Fruit fly (Drosophila melanogaster) whole organism, embryonic: ENCODE measurements around the gene CG1231.

Experiments used
- Atf3 ChIP-seq: fragments of 200-800 bp; sonication (Bioruptor generic); optimal IDR thresholded peaks from 3 replicates; lab custom pipeline; 2016; ENCODE audit warnings: missing biosample characterization, missing genetic modification characterization
- CG11093 ChIP-seq: fragments of 200-800 bp; sonication (Bioruptor generic); IDR thresholded peaks from 3 replicates; pipeline ENCODE4 v1.3.6; 2022; ENCODE audit warnings: missing biosample characterization, missing genetic modification characterization
- CG11696 ChIP-seq: fragments of 200-800 bp; sonication (Bioruptor generic); IDR thresholded peaks from 2 replicates; pipeline ENCODE4 v1.3.6; 2022; ENCODE audit warnings: missing biosample characterization, missing genetic modification characterization
- CG12071 ChIP-seq: fragments of 200-800 bp; sonication (Bioruptor generic); optimal IDR thresholded peaks from 3 replicates; lab custom pipeline; 2018; ENCODE audit warnings: missing biosample characterization, mild to moderate bottlenecking, missing genetic modification characterization
- CG14965 ChIP-seq: fragments of 200-800 bp; sonication (Bioruptor generic); optimal IDR thresholded peaks from 2 replicates; lab custom pipeline; 2016; ENCODE audit warnings: missing biosample characterization, missing genetic modification characterization, borderline replicate concordance
- CG1602 ChIP-seq: fragments of 200-800 bp; sonication (Bioruptor generic); optimal IDR thresholded peaks from 3 replicates; lab custom pipeline; 2016; ENCODE audit warnings: missing biosample characterization, missing genetic modification characterization
- CG16815 ChIP-seq: fragments of 200-800 bp; sonication (Bioruptor generic); optimal IDR thresholded peaks from 3 replicates; lab custom pipeline; 2017; ENCODE audit warnings: missing biosample characterization, mild to moderate bottlenecking, missing genetic modification characterization
- CG18619 ChIP-seq: fragments of 200-800 bp; sonication (Bioruptor generic); optimal IDR thresholded peaks from 3 replicates; lab custom pipeline; 2017; ENCODE audit warnings: missing biosample characterization, mild to moderate bottlenecking, missing genetic modification characterization
- CG2202 ChIP-seq: fragments of 200-800 bp; sonication (Bioruptor generic); optimal IDR thresholded peaks from 2 replicates; lab custom pipeline; 2018; ENCODE audit warnings: missing biosample characterization, mild to moderate bottlenecking, missing genetic modification characterization
- CG2889 ChIP-seq: fragments of 200-800 bp; sonication (Bioruptor generic); IDR thresholded peaks from 3 replicates; pipeline ENCODE4 v1.3.6; 2022; ENCODE audit warnings: missing biosample characterization, missing genetic modification characterization
- CG32532 ChIP-seq: fragments of 200-800 bp; sonication (Bioruptor generic); IDR thresholded peaks from 2 replicates; pipeline ENCODE4 v1.3.6; 2022; ENCODE audit warnings: missing biosample characterization, missing genetic modification characterization
- CG33557 ChIP-seq: fragments of 200-800 bp; sonication (Bioruptor generic); optimal IDR thresholded peaks from 2 replicates; lab custom pipeline; 2019; ENCODE audit warnings: missing biosample characterization, mild to moderate bottlenecking, missing genetic modification characterization, moderate library complexity
- CG3995 ChIP-seq: fragments of 200-800 bp; sonication (Bioruptor generic); optimal IDR thresholded peaks from 3 replicates; lab custom pipeline; 2016; ENCODE audit warnings: missing biosample characterization, missing genetic modification characterization
- CG6765 ChIP-seq: fragments of 200-800 bp; sonication (Bioruptor generic); optimal IDR thresholded peaks from 3 replicates; lab custom pipeline; 2017; ENCODE audit warnings: missing biosample characterization, mild to moderate bottlenecking, missing genetic modification characterization
- CG7928 ChIP-seq: fragments of 200-800 bp; sonication (Bioruptor generic); optimal IDR thresholded peaks from 2 replicates; lab custom pipeline; 2017; ENCODE audit warnings: missing biosample characterization, mild to moderate bottlenecking, missing genetic modification characterization
- CG7963 ChIP-seq: fragments of 200-800 bp; sonication (Bioruptor generic); IDR thresholded peaks from 3 replicates; pipeline ENCODE4 v1.3.6; 2022; ENCODE audit warnings: missing biosample characterization, missing genetic modification characterization; ENCODE audit not compliant: partially characterized antibody
- CG8765 ChIP-seq: fragments of 200-800 bp; sonication (Bioruptor generic); IDR thresholded peaks from 2 replicates; pipeline ENCODE4 v1.3.6; 2022; ENCODE audit warnings: missing biosample characterization, missing genetic modification characterization
- CG9437 ChIP-seq: fragments of 200-800 bp; sonication (Bioruptor generic); optimal IDR thresholded peaks from 2 replicates; lab custom pipeline; 2018; ENCODE audit warnings: missing biosample characterization, mild to moderate bottlenecking, missing genetic modification characterization
- D ChIP-seq, 2 experiments: fragments of 200-800 bp in 1 of 2; fragments of >200 bp in 1 of 2; sonication (Bioruptor generic) in 1 of 2; optimal IDR thresholded peaks; 2 replicates in 1 of 2; 3 replicates in 1 of 2; lab custom pipeline; 2017; ENCODE audit warnings: mild to moderate bottlenecking in 1 of 2, missing biosample characterization in 1 of 2, missing genetic modification characterization in 1 of 2, missing genetic modification reagents in 1 of 2
- H15 ChIP-seq: fragments of 200-800 bp; sonication (Bioruptor generic); IDR thresholded peaks from 3 replicates; pipeline ENCODE4 v1.3.6; 2022; ENCODE audit warnings: missing biosample characterization, missing genetic modification characterization
- Hmr ChIP-seq: fragments of 200-800 bp; sonication (Bioruptor generic); optimal IDR thresholded peaks from 3 replicates; lab custom pipeline; 2017; ENCODE audit warnings: mild to moderate bottlenecking, missing biosample characterization, missing genetic modification reagents, missing genetic modification characterization
- Hmx ChIP-seq: fragments of 200-800 bp; sonication (Bioruptor generic); optimal IDR thresholded peaks from 2 replicates; lab custom pipeline; 2016; ENCODE audit warnings: missing biosample characterization, missing genetic modification characterization
- Kr ChIP-seq: fragments of 200-800 bp; sonication (Bioruptor generic); optimal IDR thresholded peaks from 2 replicates; lab custom pipeline; 2017; ENCODE audit warnings: missing biosample characterization, mild to moderate bottlenecking, missing genetic modification characterization
- Lpt ChIP-seq: fragments of >200 bp; optimal IDR thresholded peaks from 2 replicates; lab custom pipeline; 2018; ENCODE audit warnings: missing biosample characterization, missing genetic modification characterization
- MBD-R2 ChIP-seq: fragments of 200-800 bp; sonication (Bioruptor generic); IDR thresholded peaks from 2 replicates; pipeline ENCODE4 v1.3.6; 2022; ENCODE audit warnings: missing biosample characterization, missing genetic modification characterization
- Myb ChIP-seq: fragments of 200-800 bp; sonication (Bioruptor generic); optimal IDR thresholded peaks from 2 replicates; lab custom pipeline; 2016; ENCODE audit warnings: missing biosample characterization, missing genetic modification characterization
- Tbp ChIP-seq: fragments of >200 bp; optimal IDR thresholded peaks from 2 replicates; lab custom pipeline; 2018; ENCODE audit warnings: missing biosample characterization, missing genetic modification characterization
- ap ChIP-seq: fragments of 200-800 bp; sonication (Bioruptor generic); IDR thresholded peaks from 2 replicates; pipeline ENCODE4 v1.3.6; 2022; ENCODE audit warnings: missing biosample characterization, missing genetic modification characterization
- ash1 ChIP-seq: fragments of 200-800 bp; sonication (Bioruptor generic); optimal IDR thresholded peaks from 2 replicates; lab custom pipeline; 2018; ENCODE audit warnings: missing biosample characterization, mild to moderate bottlenecking, missing genetic modification characterization
- bowl ChIP-seq: fragments of 200-800 bp; sonication (Bioruptor generic); IDR thresholded peaks from 2 replicates; pipeline ENCODE4 v1.3.6; 2022; ENCODE audit warnings: missing biosample characterization, missing genetic modification characterization
- danr ChIP-seq: fragments of 200-800 bp; sonication (Bioruptor generic); IDR thresholded peaks from 2 replicates; pipeline ENCODE4 v1.3.6; 2022; ENCODE audit warnings: missing biosample characterization, missing genetic modification characterization
- dm ChIP-seq: fragments of 200-800 bp; sonication (Bioruptor generic); optimal IDR thresholded peaks from 3 replicates; lab custom pipeline; 2016; ENCODE audit warnings: missing biosample characterization, missing genetic modification characterization
- ems ChIP-seq: fragments of 200-800 bp; sonication (Bioruptor generic); optimal IDR thresholded peaks from 3 replicates; lab custom pipeline; 2016; ENCODE audit warnings: missing biosample characterization, missing genetic modification characterization
- en ChIP-seq: fragments of 200-800 bp; sonication (Bioruptor generic); optimal IDR thresholded peaks from 2 replicates; lab custom pipeline; 2016; ENCODE audit warnings: missing biosample characterization, missing genetic modification characterization
- gem ChIP-seq: fragments of 200-800 bp; sonication (Bioruptor generic); optimal IDR thresholded peaks from 2 replicates; lab custom pipeline; 2019; ENCODE audit warnings: missing biosample characterization, mild to moderate bottlenecking, missing genetic modification characterization, moderate library complexity
- h ChIP-seq: fragments of >200 bp; optimal IDR thresholded peaks from 2 replicates; lab custom pipeline; 2017
- inv ChIP-seq: fragments of 200-800 bp; sonication (Bioruptor generic); IDR thresholded peaks from 2 replicates; pipeline ENCODE4 v1.3.6; 2022; ENCODE audit warnings: missing biosample characterization, missing genetic modification characterization; ENCODE audit not compliant: partially characterized antibody
- jigr1 ChIP-seq: fragments of 200-800 bp; sonication (Bioruptor generic); IDR thresholded peaks from 3 replicates; pipeline ENCODE4 v1.3.6; 2022; ENCODE audit warnings: missing biosample characterization, missing genetic modification characterization
- ken ChIP-seq: fragments of 200-800 bp; sonication (Bioruptor generic); IDR thresholded peaks from 3 replicates; pipeline ENCODE4 v1.3.6; 2022; ENCODE audit warnings: missing biosample characterization, missing genetic modification characterization
- lbe ChIP-seq: fragments of 200-800 bp; sonication (Bioruptor generic); optimal IDR thresholded peaks from 2 replicates; lab custom pipeline; 2016; ENCODE audit warnings: missing biosample characterization, mild to moderate bottlenecking, missing genetic modification characterization
- lov ChIP-seq, 2 experiments: fragments of 200-800 bp in 1 of 2; fragments of >200 bp in 1 of 2; sonication (Bioruptor generic) in 1 of 2; IDR thresholded peaks in 1 of 2; optimal IDR thresholded peaks in 1 of 2; 2 replicates in 1 of 2; 3 replicates in 1 of 2; pipeline versions ENCODE4 v1.3.6 to Lab custom; 2017 to 2022; ENCODE audit warnings: missing biosample characterization in 1 of 2, missing genetic modification characterization in 1 of 2
- nmo ChIP-seq: fragments of 200-800 bp; sonication (Bioruptor generic); optimal IDR thresholded peaks from 2 replicates; lab custom pipeline; 2018; ENCODE audit warnings: missing biosample characterization, mild to moderate bottlenecking, missing genetic modification characterization, moderate library complexity
- run ChIP-seq: fragments of 200-800 bp; sonication (Bioruptor generic); optimal IDR thresholded peaks from 3 replicates; lab custom pipeline; 2018; ENCODE audit warnings: missing biosample characterization, mild to moderate bottlenecking, missing genetic modification characterization
- slbo ChIP-seq: fragments of 200-800 bp; sonication (Bioruptor generic); IDR thresholded peaks from 2 replicates; pipeline ENCODE4 v1.3.6; 2022; ENCODE audit warnings: missing biosample characterization, missing genetic modification characterization
- so ChIP-seq: fragments of 200-800 bp; sonication (Bioruptor generic); IDR thresholded peaks from 3 replicates; pipeline ENCODE4 v1.3.6; 2022; ENCODE audit warnings: missing biosample characterization, missing genetic modification characterization
- tgo ChIP-seq: fragments of 200-800 bp; sonication (Bioruptor generic); IDR thresholded peaks from 3 replicates; pipeline ENCODE4 v1.3.6; 2022; ENCODE audit warnings: missing biosample characterization, missing genetic modification characterization
- tx ChIP-seq: fragments of 200-800 bp; sonication (Bioruptor generic); optimal IDR thresholded peaks from 2 replicates; lab custom pipeline; 2016; ENCODE audit warnings: missing biosample characterization, missing genetic modification characterization
- usp ChIP-seq: fragments of >200 bp; optimal IDR thresholded peaks from 2 replicates; lab custom pipeline; 2017; ENCODE audit warnings: missing biosample characterization, missing genetic modification characterization
- wek ChIP-seq: fragments of 200-800 bp; sonication (Bioruptor generic); optimal IDR thresholded peaks from 3 replicates; lab custom pipeline; 2018; ENCODE audit warnings: missing biosample characterization, mild to moderate bottlenecking, missing genetic modification characterization, moderate library complexity
- zfh1 ChIP-seq: fragments of 200-800 bp; sonication (Bioruptor generic); IDR thresholded peaks from 3 replicates; pipeline ENCODE4 v1.3.6; 2022; ENCODE audit warnings: missing biosample characterization, missing genetic modification characterization
- zfh2 ChIP-seq: fragments of 200-800 bp; sonication (Bioruptor generic); optimal IDR thresholded peaks from 2 replicates; lab custom pipeline; 2016; ENCODE audit warnings: missing biosample characterization, missing genetic modification characterization

CG1231 gene

dm6 chr3L:361201-361600 is 5.0 kb downstream of the CG1231 start, which contains the start of the genes Cdc5 and CG1233 (continued):
- TF ChIP-seq nmo (GFP tag; lab: Kevin White, UChicago) = peak; percentile 78
- TF ChIP-seq zfh1 (GFP tag; lab: Robert Waterston, UW) = peak; percentile 63; the same call in 1 of the 3 replicates
- peak; percentile 29 for TF ChIP-seq Myb (GFP tag; lab: Kevin White, UChicago)
- no peak for TF ChIP-seq CG11696 (GFP tag; lab: Robert Waterston, UW)
- TF ChIP-seq so = no peak
- TF ChIP-seq ken (GFP tag; lab: Robert Waterston, UW) = peak; percentile 43; the same call in 1 of the 3 replicates
- TF ChIP-seq Hmx (GFP tag; lab: Kevin White, UChicago) = no peak
- peak; percentile 21 for TF ChIP-seq CG9437
- TF ChIP-seq run = no peak
- TF ChIP-seq gem (tag; lab: Kevin White, UChicago) = no peak
- no peak for TF ChIP-seq CG6765
- peak; percentile 22 for TF ChIP-seq zfh2
- no peak for TF ChIP-seq usp (GFP tag; lab: Kevin White, UChicago)
- no peak for TF ChIP-seq ash1 (GFP tag; lab: Kevin White, UChicago)
- TF ChIP-seq Hmr = no peak
- no peak for TF ChIP-seq lov (optimal IDR thresholded peaks at IDR 0.05; lab: Kevin White, UChicago)
- TF ChIP-seq lov (GFP tag; IDR thresholded peaks at IDR 0.05; lab: Robert Waterston, UW) = no peak
- TF ChIP-seq tx = no peak
- TF ChIP-seq en (GFP tag; lab: Kevin White, UChicago) = no peak
- TF ChIP-seq D (optimal IDR thresholded peaks at IDR 0.05; lab: Kevin White, UChicago) = no peak
- no peak for TF ChIP-seq D (GFP tag; optimal IDR thresholded peaks at IDR 0.05; lab: Kevin White, UChicago)
- no peak for TF ChIP-seq wek (GFP tag; lab: Kevin White, UChicago)
- peak; percentile 50 for TF ChIP-seq ems
- TF ChIP-seq CG7928 (GFP tag; lab: Kevin White, UChicago) = no peak
- no peak for TF ChIP-seq CG12071
- TF ChIP-seq tgo = peak; percentile 47
- no peak for TF ChIP-seq CG2202 (tag; lab: Kevin White, UChicago)
- peak; percentile 42 for TF ChIP-seq inv (GFP tag; lab: Robert Waterston, UW)
- TF ChIP-seq CG33557 = peak; percentile 26
- no peak for TF ChIP-seq CG7963 (GFP tag; lab: Robert Waterston, UW)
- TF ChIP-seq h = no peak
- no peak for TF ChIP-seq Tbp (GFP tag; lab: Kevin White, UChicago)
- TF ChIP-seq CG2889 (GFP tag; lab: Robert Waterston, UW) = no peak
- no peak for TF ChIP-seq CG1602 (GFP tag; lab: Kevin White, UChicago)
- no peak for TF ChIP-seq CG8765 (GFP tag; lab: Robert Waterston, UW)
- TF ChIP-seq MBD-R2 (GFP tag; lab: Robert Waterston, UW) = peak; percentile 96
- no peak for TF ChIP-seq CG18619 (GFP tag; lab: Kevin White, UChicago)
- TF ChIP-seq bowl (GFP tag; lab: Robert Waterston, UW) = no peak

- TF ChIP-seq Lpt (GFP tag; lab: Kevin White, UChicago) (no peak), D (optimal IDR thresholded peaks at IDR 0.05; lab: Kevin White, UChicago) (no peak), D (GFP tag; optimal IDR thresholded peaks at IDR 0.05; lab: Kevin White, UChicago) (no peak), Kr (GFP tag; lab: Kevin White, UChicago) (no peak), dm (GFP tag; lab: Kevin White, UChicago) (no peak), H15 (GFP tag; lab: Robert Waterston, UW) (no peak), CG16815 (no peak), ap (GFP tag; lab: Robert Waterston, UW) (no peak), CG14965 (GFP tag; lab: Kevin White, UChicago) (no peak), Atf3 (no peak), CG32532 (no peak), slbo (GFP tag; lab: Robert Waterston, UW) (no peak), ems (no peak), lbe (GFP tag; lab: Kevin White, UChicago) (no peak), CG11093 (GFP tag; lab: Robert Waterston, UW) (no peak), jigr1 (GFP tag; lab: Robert Waterston, UW) (no peak), CG3995 (no peak), danr (no peak)
- TF ChIP-seq, all 482 proteins: peak for 0
These were observed 10.1 kb downstream of the CG1231 start, which contains the start of gene CG13884 for dm6 chr3L:366337-366736. Gene CG13884 (minus strand): TSS chr3L:366437.
